Worm (Caenorhabditis elegans): ENCODE data around the gene glb-16.

The glb-16 gene

DNA sequence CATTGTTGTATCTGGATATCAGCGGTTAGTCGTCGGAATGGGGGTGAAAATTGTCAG, 33.5 kb upstream of the glb-16 start, which contains the start of the genes unc-98 and F08C6.18:
TSS of gene unc-98 (minus strand) at position 48 of the 57 bp plus-strand sequence.
TSS of gene F08C6.18 (minus strand) at position 57 of the 57 bp plus-strand sequence.
- no peak for TF ChIP-seq T22C8.4 (GFP tag; IDR thresholded peaks at IDR 0.05)
- TF ChIP-seq ztf-29 (GFP tag; IDR thresholded peaks at IDR 0.05), result no peak
- TF ChIP-seq cog-1 (tag; optimal IDR thresholded peaks at IDR 0.05), result no peak
- TF ChIP-seq tab-1 (GFP tag; IDR thresholded peaks at IDR 0.05), result no peak
- no peak for TF ChIP-seq med-1 (GFP tag; optimal IDR thresholded peaks at IDR 0.05; ENCODE audit: insufficient read depth)
- no peak for TF ChIP-seq klf-2 (GFP tag; conservative IDR thresholded peaks at IDR 0.05)
- TF ChIP-seq ztf-23 (GFP tag; IDR thresholded peaks at IDR 0.05), result no peak
- TF ChIP-seq ref-1 (GFP tag; conservative IDR thresholded peaks at IDR 0.05), result no peak
- TF ChIP-seq flt-1 (GFP tag; IDR thresholded peaks at IDR 0.05), result no peak

- TF ChIP-seq flt-1 (GFP tag; IDR thresholded peaks at IDR 0.05) (no peak), tab-1 (GFP tag; IDR thresholded peaks at IDR 0.05) (no peak), cog-1 (tag; optimal IDR thresholded peaks at IDR 0.05) (no peak), med-1 (GFP tag; optimal IDR thresholded peaks at IDR 0.05; ENCODE audit: insufficient read depth) (no peak)
Measured at ce11 chrX:7573172-7573571, 33.2 kb upstream of the glb-16 start.

DNA sequence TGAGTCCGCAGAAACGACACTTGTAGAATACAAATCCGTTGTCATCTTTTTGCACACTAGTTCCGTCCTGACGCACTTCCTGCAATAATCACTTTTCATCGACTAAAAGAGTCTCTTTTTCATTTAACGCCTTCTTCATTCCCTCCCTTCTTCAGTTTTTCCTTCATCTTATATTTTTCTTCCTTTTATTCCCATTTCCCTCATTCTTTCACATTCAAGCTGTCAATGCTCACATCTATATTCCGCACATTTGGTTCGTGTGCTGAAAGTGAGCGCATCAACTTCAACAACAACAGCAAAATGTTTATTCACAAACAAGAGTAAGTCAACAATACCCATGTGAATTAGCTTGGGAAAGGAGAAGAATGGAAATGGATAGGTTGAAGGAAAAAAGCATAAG, 32.1 kb upstream of the glb-16 start, which contains the start of gene pcyt-1:
TSS of gene pcyt-1 (plus strand) at position 301 of the 400 bp plus-strand sequence.
- TF ChIP-seq T22C8.4 (GFP tag; IDR thresholded peaks at IDR 0.05) (no peak), cog-1 (tag; optimal IDR thresholded peaks at IDR 0.05) (no peak), med-1 (GFP tag; optimal IDR thresholded peaks at IDR 0.05; ENCODE audit: insufficient read depth) (no peak), klf-2 (GFP tag; conservative IDR thresholded peaks at IDR 0.05) (no peak), tab-1 (GFP tag; IDR thresholded peaks at IDR 0.05) (no peak), ztf-23 (GFP tag; IDR thresholded peaks at IDR 0.05) (no peak)

- no peak for TF ChIP-seq tab-1 (GFP tag; IDR thresholded peaks at IDR 0.05)
- TF ChIP-seq cog-1 (tag; optimal IDR thresholded peaks at IDR 0.05), result peak; percentile 1
Measured at ce11 chrX:7569685-7570518, 30.0 kb upstream of the glb-16 start, which contains the start of gene apy-1. Gene apy-1, minus strand, starts transcription at chrX:7569722.

ce11 chrX:7568684-7569289, 28.9 kb upstream of the glb-16 start:
- TF ChIP-seq cog-1 (tag; optimal IDR thresholded peaks at IDR 0.05) (no peak), ref-1 (GFP tag; conservative IDR thresholded peaks at IDR 0.05) (no peak), T22C8.4 (GFP tag; IDR thresholded peaks at IDR 0.05) (no peak), flt-1 (GFP tag; IDR thresholded peaks at IDR 0.05) (no peak), tab-1 (GFP tag; IDR thresholded peaks at IDR 0.05) (no peak), klf-2 (GFP tag; conservative IDR thresholded peaks at IDR 0.05) (no peak), ztf-29 (GFP tag; IDR thresholded peaks at IDR 0.05) (no peak), med-1 (GFP tag; optimal IDR thresholded peaks at IDR 0.05; ENCODE audit: insufficient read depth) (no peak), ztf-23 (GFP tag; IDR thresholded peaks at IDR 0.05) (no peak)

DNA sequence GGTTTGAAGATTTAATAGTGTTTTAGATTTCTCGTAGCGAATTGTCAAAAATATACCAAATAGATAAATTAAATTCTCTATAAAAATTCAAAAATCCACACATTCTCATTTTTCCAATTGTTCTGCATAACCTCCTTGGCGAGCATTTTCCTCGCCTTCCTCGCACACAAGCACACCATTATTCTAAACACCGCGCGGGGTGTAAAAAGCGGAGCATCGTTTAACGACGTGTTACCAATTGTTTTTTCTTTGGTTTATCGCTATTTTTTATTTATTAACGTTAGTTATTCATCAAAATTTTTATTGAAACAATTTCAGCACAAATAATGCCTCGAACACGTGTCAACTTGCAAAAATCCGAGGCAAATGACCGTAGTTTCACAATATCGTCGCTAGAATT, 25.1 kb upstream of the glb-16 start, which contains the start of gene vps-52:
TSS of gene vps-52 (plus strand) at position 319 of the 400 bp plus-strand sequence.
- TF ChIP-seq tab-1 (GFP tag; IDR thresholded peaks at IDR 0.05), result no peak
- TF ChIP-seq cog-1 (tag; optimal IDR thresholded peaks at IDR 0.05), result no peak
- no peak for TF ChIP-seq ztf-23 (GFP tag; IDR thresholded peaks at IDR 0.05)
- TF ChIP-seq flt-1 (GFP tag; IDR thresholded peaks at IDR 0.05), result no peak
- TF ChIP-seq ref-1 (GFP tag; conservative IDR thresholded peaks at IDR 0.05), result no peak
- TF ChIP-seq klf-2 (GFP tag; conservative IDR thresholded peaks at IDR 0.05), result no peak

- TF ChIP-seq cog-1 (tag; optimal IDR thresholded peaks at IDR 0.05) (no peak), flt-1 (GFP tag; IDR thresholded peaks at IDR 0.05) (no peak), ztf-23 (GFP tag; IDR thresholded peaks at IDR 0.05) (no peak), klf-2 (GFP tag; conservative IDR thresholded peaks at IDR 0.05) (no peak), tab-1 (GFP tag; IDR thresholded peaks at IDR 0.05) (no peak), ztf-29 (GFP tag; IDR thresholded peaks at IDR 0.05) (no peak), med-1 (GFP tag; optimal IDR thresholded peaks at IDR 0.05; ENCODE audit: insufficient read depth) (no peak), T22C8.4 (GFP tag; IDR thresholded peaks at IDR 0.05) (no peak), ref-1 (GFP tag; conservative IDR thresholded peaks at IDR 0.05) (no peak)
Measured at ce11 chrX:7563425-7563824, 23.5 kb upstream of the glb-16 start.

ce11 chrX:7562625-7563024, 22.7 kb upstream of the glb-16 start, which contains the start of gene sto-1:
Gene sto-1, plus strand, starts transcription at chrX:7562824.
- TF ChIP-seq ref-1 (GFP tag; conservative IDR thresholded peaks at IDR 0.05) (no peak), cog-1 (tag; optimal IDR thresholded peaks at IDR 0.05) (no peak), klf-2 (GFP tag; conservative IDR thresholded peaks at IDR 0.05) (no peak), tab-1 (GFP tag; IDR thresholded peaks at IDR 0.05) (no peak), T22C8.4 (GFP tag; IDR thresholded peaks at IDR 0.05) (no peak), med-1 (GFP tag; optimal IDR thresholded peaks at IDR 0.05; ENCODE audit: insufficient read depth) (no peak), ztf-23 (GFP tag; IDR thresholded peaks at IDR 0.05) (no peak), flt-1 (GFP tag; IDR thresholded peaks at IDR 0.05) (no peak), ztf-29 (GFP tag; IDR thresholded peaks at IDR 0.05) (no peak)

DNA sequence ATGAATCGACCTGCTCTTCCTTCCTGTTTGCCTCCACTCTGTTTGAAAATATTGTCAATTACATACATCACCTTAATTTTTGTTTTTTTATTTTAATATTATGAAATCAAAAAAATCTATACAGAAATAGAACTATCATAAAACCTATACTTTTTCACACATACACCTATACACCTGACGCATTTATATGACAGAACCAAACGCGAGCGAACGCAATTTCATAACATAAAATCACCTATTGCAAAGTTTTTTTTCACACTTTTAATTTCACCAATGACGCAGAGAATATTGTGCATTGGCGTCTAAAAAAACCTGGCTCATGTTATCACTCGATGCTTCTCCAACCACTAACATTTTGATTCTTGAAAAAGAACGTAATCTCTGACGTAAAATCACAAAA, 22.0 kb upstream of the glb-16 start:
- TF ChIP-seq ref-1 (GFP tag; conservative IDR thresholded peaks at IDR 0.05) (no peak), klf-2 (GFP tag; conservative IDR thresholded peaks at IDR 0.05) (no peak), ztf-29 (GFP tag; IDR thresholded peaks at IDR 0.05) (no peak), cog-1 (tag; optimal IDR thresholded peaks at IDR 0.05) (no peak), tab-1 (GFP tag; IDR thresholded peaks at IDR 0.05) (no peak), flt-1 (GFP tag; IDR thresholded peaks at IDR 0.05) (no peak), med-1 (GFP tag; optimal IDR thresholded peaks at IDR 0.05; ENCODE audit: insufficient read depth) (no peak), T22C8.4 (GFP tag; IDR thresholded peaks at IDR 0.05) (no peak), ztf-23 (GFP tag; IDR thresholded peaks at IDR 0.05) (no peak)

- TF ChIP-seq tab-1 (GFP tag; IDR thresholded peaks at IDR 0.05), result no peak
- no peak for TF ChIP-seq ztf-23 (GFP tag; IDR thresholded peaks at IDR 0.05)
- TF ChIP-seq T22C8.4 (GFP tag; IDR thresholded peaks at IDR 0.05), result no peak
Measured at ce11 chrX:7558928-7559455, 19.1 kb upstream of the glb-16 start, which contains the start of the genes PDB1.1 and F08C6.5. Gene PDB1.1, minus strand, starts transcription at chrX:7559085. Gene F08C6.5, plus strand, starts transcription at chrX:7559405.
